Fruit fly (Drosophila melanogaster) ovary, adult (tissue): ENCODE data around the gene CG43731.
A peak's percentile ranks its signal among the peaks of the same experiment; 100 is the strongest.

ENCODE experiments used
- CG17801 ChIP-seq: fragments of 200-800 bp; optimal IDR thresholded peaks from 2 replicates; lab custom pipeline; 2019; ENCODE audit warnings: missing biosample characterization, mild to moderate bottlenecking, missing genetic modification characterization, moderate library complexity; ENCODE audit not compliant: partially characterized antibody

The CG43731 gene

dm6 chr2L:19140257-19140983 lies 38.6 kb downstream of the CG43731 start:
- TF ChIP-seq CG17801 (GFP tag; lab: Kevin White, UChicago) = no peak

dm6 chr2L:19140984-19141262 lies 39.1 kb downstream of the CG43731 start:
- peak; percentile 79 for TF ChIP-seq CG17801 (GFP tag; lab: Kevin White, UChicago)

- peak; percentile 86 for TF ChIP-seq CG17801 (GFP tag; lab: Kevin White, UChicago)
These were observed 39.7 kb downstream of the CG43731 start for dm6 chr2L:19141435-19142126.

- no peak for TF ChIP-seq CG17801 (GFP tag; lab: Kevin White, UChicago)
These were observed 40.5 kb downstream of the CG43731 start for dm6 chr2L:19142176-19142870.

- no peak for TF ChIP-seq CG17801 (GFP tag; lab: Kevin White, UChicago)
These were observed 42.3 kb downstream of the CG43731 start for dm6 chr2L:19144115-19144514.

- TF ChIP-seq CG17801 (GFP tag; lab: Kevin White, UChicago) = no peak
These were observed 44.2 kb downstream of the CG43731 start for dm6 chr2L:19146047-19146446.

dm6 chr2L:19146645-19147044 lies 44.8 kb downstream of the CG43731 start:
- TF ChIP-seq CG17801 (GFP tag; lab: Kevin White, UChicago) = no peak
